Worm (Caenorhabditis elegans) whole organism, young adult: ENCODE results near the gene erg-28.

ENCODE experiments used
- B0035.1 ChIP-seq: sonication (generic microtip); optimal IDR thresholded peaks from 2 replicates; lab custom pipeline; 2016; ENCODE audit warnings: missing genetic modification characterization, mild to moderate bottlenecking, missing compliant biosample characterization, missing genotype, missing genetic modification reagents
- F55B11.4 ChIP-seq: sonication (generic microtip); optimal IDR thresholded peaks from 2 replicates; lab custom pipeline; 2016; ENCODE audit warnings: missing compliant biosample characterization, missing genetic modification characterization, borderline replicate concordance; ENCODE audit not compliant: insufficient read depth
- dpff-1 ChIP-seq: sonication (generic microtip); optimal IDR thresholded peaks from 2 replicates; lab custom pipeline; 2017; ENCODE audit warnings: mild to moderate bottlenecking, missing genetic modification characterization, missing compliant biosample characterization
- dpl-1 ChIP-seq: fragments of 150-350 bp; optimal IDR thresholded peaks from 2 replicates; lab custom pipeline; 2014; ENCODE audit warnings: missing biosample characterization, missing genetic modification reagents, missing genetic modification characterization
- lin-40 ChIP-seq: sonication (generic microtip); optimal IDR thresholded peaks from 2 replicates; lab custom pipeline; 2016; ENCODE audit warnings: missing genetic modification characterization, mild to moderate bottlenecking, missing compliant biosample characterization, missing genotype, missing genetic modification reagents
- lsy-27 ChIP-seq: sonication (generic microtip); optimal IDR thresholded peaks from 2 replicates; lab custom pipeline; 2017; ENCODE audit warnings: missing genetic modification characterization, mild to moderate bottlenecking, missing compliant biosample characterization, antibody characterized with exemption, missing genotype, borderline replicate concordance; ENCODE audit not compliant: insufficient read depth
- tbp1 ChIP-seq: fragments of 200-800 bp; sonication (Bioruptor generic); optimal IDR thresholded peaks from 2 replicates; lab custom pipeline; 2018; ENCODE audit warnings: mild to moderate bottlenecking, missing genetic modification characterization, missing compliant biosample characterization
- tlf-1 ChIP-seq: fragments of 200-800 bp; sonication (Bioruptor generic); optimal IDR thresholded peaks from 2 replicates; lab custom pipeline; 2018; ENCODE audit warnings: mild to moderate bottlenecking, missing genetic modification characterization, missing compliant biosample characterization
- unc-62 ChIP-seq: fragments of 150-350 bp; optimal IDR thresholded peaks from 2 replicates; lab custom pipeline; 2014; ENCODE audit warnings: missing biosample characterization, missing genetic modification reagents, missing genetic modification characterization

- TF ChIP-seq dpl-1 (GFP tag; lab: Kevin White, UChicago): no peak
- TF ChIP-seq F55B11.4: no peak
- TF ChIP-seq tbp1 (GFP tag; lab: Kevin White, UChicago): no peak
- TF ChIP-seq lin-40 (tag; lab: Kevin White, UChicago): no peak
- TF ChIP-seq B0035.1 (tag; lab: Kevin White, UChicago): no peak
- no peak for TF ChIP-seq dpff-1 (tag; lab: Kevin White, UChicago)
- no peak for TF ChIP-seq unc-62 (GFP tag; lab: Kevin White, UChicago)
- TF ChIP-seq tlf-1 (GFP tag; lab: Kevin White, UChicago): no peak
- TF ChIP-seq lsy-27: no peak
Observed at ce11 chrV:12635218-12635617, 28.0 kb downstream of the erg-28 start.
